Worm (Caenorhabditis elegans) whole organism, L1 larva: ENCODE data around the gene mbk-2.

Source experiments
- ama-1 ChIP-seq: fragments of 150-350 bp; optimal IDR thresholded peaks from 2 replicates; lab custom pipeline; 2014
- ceh-82 ChIP-seq, 3 experiments: fragments of 150-350 bp in 1 of 3; sonication (generic microtip) in 2 of 3; optimal IDR thresholded peaks; 2 replicates each; lab custom pipeline; 2014 to 2017; ENCODE audit warnings: missing biosample characterization in 3 of 3, missing genetic modification characterization in 3 of 3
- elt-3 ChIP-seq, 6 experiments: fragments of 150-350 bp in 1 of 6; sonication (generic microtip); optimal IDR thresholded peaks; 2 replicates each; lab custom pipeline; 2017 to 2018; ENCODE audit warnings: missing biosample characterization in 6 of 6, missing genetic modification characterization in 6 of 6, inconsistent platforms in 1 of 6
- fkh-10 ChIP-seq: sonication (generic microtip); optimal IDR thresholded peaks from 2 replicates; lab custom pipeline; 2017; ENCODE audit warnings: missing biosample characterization, missing genetic modification reagents, missing genetic modification characterization
- fos-1 ChIP-seq: fragments of 150-350 bp; optimal IDR thresholded peaks from 2 replicates; lab custom pipeline; 2014; ENCODE audit warnings: missing biosample characterization, missing genetic modification characterization
- lin-13 ChIP-seq: fragments of 150-350 bp; optimal IDR thresholded peaks from 2 replicates; lab custom pipeline; 2014; ENCODE audit warnings: missing biosample characterization, missing genetic modification reagents, missing genetic modification characterization
- nhr-11 ChIP-seq: fragments of 150-350 bp; optimal IDR thresholded peaks from 2 replicates; lab custom pipeline; 2014; ENCODE audit warnings: missing biosample characterization, missing genetic modification characterization
- nhr-47 ChIP-seq: sonication (generic microtip); optimal IDR thresholded peaks from 2 replicates; lab custom pipeline; 2016; ENCODE audit warnings: mild to moderate bottlenecking, missing genetic modification characterization, moderate library complexity, missing compliant biosample characterization
- nhr-77 ChIP-seq: fragments of 150-350 bp; optimal IDR thresholded peaks from 2 replicates; lab custom pipeline; 2014; ENCODE audit warnings: missing biosample characterization, missing genetic modification characterization
- unc-130 ChIP-seq: fragments of 150-350 bp; optimal IDR thresholded peaks from 2 replicates; lab custom pipeline; 2017; ENCODE audit warnings: missing biosample characterization, missing genetic modification characterization, inconsistent platforms
- xbp-1 ChIP-seq: sonication (generic microtip); optimal IDR thresholded peaks from 2 replicates; lab custom pipeline; 2016; ENCODE audit warnings: missing genetic modification characterization, missing compliant biosample characterization
- ztf-11 ChIP-seq, 2 experiments: sonication (generic microtip); optimal IDR thresholded peaks; 2 replicates each; lab custom pipeline; 2016 to 2017; ENCODE audit warnings: missing genetic modification characterization in 2 of 2, missing biosample characterization in 1 of 2, missing compliant biosample characterization in 1 of 2

DNA sequence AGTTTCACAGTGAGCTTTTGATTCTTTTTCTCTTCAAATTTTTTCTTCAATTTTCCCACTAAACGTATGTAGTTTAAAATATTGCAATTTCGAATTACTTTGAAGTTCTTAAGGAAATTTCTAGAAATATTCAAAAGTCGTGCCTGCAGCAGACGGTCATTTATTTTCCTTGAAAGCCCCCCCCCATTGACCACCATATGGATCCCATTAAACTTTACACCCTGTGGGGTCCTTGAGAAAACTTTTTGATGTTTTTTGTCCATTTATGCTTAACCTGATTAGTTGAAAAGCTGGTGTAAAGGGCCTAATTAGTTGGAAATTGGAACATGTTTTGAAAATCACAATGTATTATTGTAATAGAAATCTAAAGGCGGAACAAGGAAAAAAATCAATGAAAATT, 549 bp downstream of the mbk-2 start:
- TF ChIP-seq nhr-11 (tag; lab: Kevin White, UChicago) (no peak), ztf-11 (tag; optimal IDR thresholded peaks at IDR 0.05; lab: Kevin White, UChicago) (no peak), xbp-1 (no peak), ama-1 (no peak), nhr-47 (tag; lab: Kevin White, UChicago) (no peak), fkh-10 (GFP tag; lab: Kevin White, UChicago) (no peak), nhr-77 (no peak), elt-3 (tag; optimal IDR thresholded peaks at IDR 0.05; lab: Kevin White, UChicago) (no peak), fos-1 (tag; lab: Kevin White, UChicago) (no peak), lin-13 (GFP tag; lab: Kevin White, UChicago) (no peak), ceh-82 (tag; optimal IDR thresholded peaks at IDR 0.05; lab: Kevin White, UChicago) (no peak), unc-130 (tag; lab: Kevin White, UChicago) (no peak)
